Fruit fly (Drosophila melanogaster): ENCODE results near the gene CG32563.
A peak's percentile ranks its signal among the peaks of the same experiment; 100 is the strongest.

Gene CG32563

dm6 chrX:17159819-17160218 lies 48.4 kb upstream of the CG32563 start, which contains the start of gene baz (continued):
- TF ChIP-seq repo (GFP tag; optimal IDR thresholded peaks at IDR 0.05) (no peak), CG4404 (GFP tag; IDR thresholded peaks at IDR 0.05) (no peak), Tbp (GFP tag; optimal IDR thresholded peaks at IDR 0.05) (no peak), knrl (GFP tag; IDR thresholded peaks at IDR 0.05; ENCODE audit: partially characterized antibody) (peak; percentile 86), inv (GFP tag; IDR thresholded peaks at IDR 0.05; ENCODE audit: partially characterized antibody) (peak; percentile 80), stwl (tag; optimal IDR thresholded peaks at IDR 0.05) (peak; percentile 31), CG31224 (GFP tag; IDR thresholded peaks at IDR 0.05) (no peak), CG10543 (GFP tag; optimal IDR thresholded peaks at IDR 0.05) (no peak), CG9797 (GFP tag; optimal IDR thresholded peaks at IDR 0.05) (peak; percentile 90), pzg (GFP tag; optimal IDR thresholded peaks at IDR 0.05) (peak; percentile 91), CG1603 (tag; optimal IDR thresholded peaks at IDR 0.05) (peak; percentile 78), CG1529 (GFP tag; optimal IDR thresholded peaks at IDR 0.05) (no peak), Dp (GFP tag; optimal IDR thresholded peaks at IDR 0.05) (peak; percentile 88), CG2712 (tag; optimal IDR thresholded peaks at IDR 0.05) (peak; percentile 10), Hey (tag; optimal IDR thresholded peaks at IDR 0.05) (no peak), sob (GFP tag; IDR thresholded peaks at IDR 0.05) (peak; percentile 53; the same call in 1 of the 2 replicates), Ets65A (GFP tag) (no peak), CG17359 (tag; optimal IDR thresholded peaks at IDR 0.05) (peak; percentile 1), gcm (GFP tag; optimal IDR thresholded peaks at IDR 0.05) (peak; percentile 3), cato (GFP tag; optimal IDR thresholded peaks at IDR 0.05; ENCODE audit: borderline replicate concordance) (no peak), CG1832 (GFP tag; optimal IDR thresholded peaks at IDR 0.05) (no peak), CG10462 (GFP tag; optimal IDR thresholded peaks at IDR 0.05) (no peak), pfk (GFP tag; optimal IDR thresholded peaks at IDR 0.05) (no peak), CG12659 (GFP tag; optimal IDR thresholded peaks at IDR 0.05) (peak; percentile 53), jing (GFP tag; optimal IDR thresholded peaks at IDR 0.05) (no peak), CG10209 (GFP tag; optimal IDR thresholded peaks at IDR 0.05) (no peak), ci (GFP tag; IDR thresholded peaks at IDR 0.05) (peak; percentile 60; the same call in 2 of the 3 replicates), CG12391 (tag; optimal IDR thresholded peaks at IDR 0.05) (peak; percentile 15), Dref (GFP tag; IDR thresholded peaks at IDR 0.05) (peak; percentile 59), CG8388 (GFP tag; optimal IDR thresholded peaks at IDR 0.05) (no peak), sens (GFP tag) (peak; percentile 55), sna (GFP tag; IDR thresholded peaks at IDR 0.05; ENCODE audit: partially characterized antibody) (peak; percentile 61), wor (GFP tag; IDR thresholded peaks at IDR 0.05) (no peak), CG31365 (tag; optimal IDR thresholded peaks at IDR 0.05) (no peak), ssp (GFP tag; IDR thresholded peaks at IDR 0.05) (no peak), Sry-δ (GFP tag; optimal IDR thresholded peaks at IDR 0.05) (peak; percentile 94), row (GFP tag; IDR thresholded peaks at IDR 0.05) (peak; percentile 50), CHES-1-like (GFP tag; optimal IDR thresholded peaks at IDR 0.05) (peak; percentile 22), CG7928 (GFP tag; optimal IDR thresholded peaks at IDR 0.05) (peak; percentile 37)

- no peak for TF ChIP-seq Dbx (GFP tag; IDR thresholded peaks at IDR 0.05)
- no peak for TF ChIP-seq CG4854 (GFP tag; optimal IDR thresholded peaks at IDR 0.05)
- no peak for TF ChIP-seq Atf-2 (GFP tag; optimal IDR thresholded peaks at IDR 0.05)
- TF ChIP-seq Mad (GFP tag; optimal IDR thresholded peaks at IDR 0.05) = no peak
- no peak for TF ChIP-seq MBD-R2 (GFP tag; IDR thresholded peaks at IDR 0.05)
- no peak for TF ChIP-seq seq (GFP tag; IDR thresholded peaks at IDR 0.05)
- no peak for TF ChIP-seq zen (tag; optimal IDR thresholded peaks at IDR 0.05)
- peak; percentile 25 for TF ChIP-seq da (GFP tag; optimal IDR thresholded peaks at IDR 0.05)
- no peak for TF ChIP-seq sob (GFP tag; IDR thresholded peaks at IDR 0.05)
- TF ChIP-seq dan (GFP tag; IDR thresholded peaks at IDR 0.05) = no peak
- no peak for TF ChIP-seq CG3065 (GFP tag; optimal IDR thresholded peaks at IDR 0.05)
- TF ChIP-seq Nf-YB (GFP tag; optimal IDR thresholded peaks at IDR 0.05) = no peak
- TF ChIP-seq dm (GFP tag; optimal IDR thresholded peaks at IDR 0.05) = no peak
- no peak for TF ChIP-seq CG11085 (GFP tag; IDR thresholded peaks at IDR 0.05)
- no peak for TF ChIP-seq CG12219 (GFP tag; optimal IDR thresholded peaks at IDR 0.05)
Observed at dm6 chrX:17160396-17161040, 47.7 kb upstream of the CG32563 start.
